Fruit fly (Drosophila melanogaster) whole organism, embryonic: ENCODE data around the gene L2HGDH.

Source experiments
- Atf6 ChIP-seq: fragments of 200-800 bp; sonication (Bioruptor generic); IDR thresholded peaks from 2 replicates; pipeline ENCODE4 v1.3.6; 2022; ENCODE audit warnings: missing biosample characterization, missing genetic modification characterization
- CG10147 ChIP-seq: fragments of 200-800 bp; sonication (Bioruptor generic); optimal IDR thresholded peaks from 2 replicates; lab custom pipeline; 2019; ENCODE audit warnings: missing biosample characterization, mild to moderate bottlenecking, missing genetic modification characterization, moderate library complexity
- CG11093 ChIP-seq: fragments of 200-800 bp; sonication (Bioruptor generic); IDR thresholded peaks from 3 replicates; pipeline ENCODE4 v1.3.6; 2022; ENCODE audit warnings: missing biosample characterization, missing genetic modification characterization
- CG12659 ChIP-seq: fragments of 200-800 bp; sonication (Bioruptor generic); optimal IDR thresholded peaks from 3 replicates; lab custom pipeline; 2017; ENCODE audit warnings: mild to moderate bottlenecking, missing biosample characterization, missing genetic modification reagents, missing genetic modification characterization
- CG1603 ChIP-seq: fragments of 200-800 bp; sonication (Bioruptor generic); optimal IDR thresholded peaks from 2 replicates; lab custom pipeline; 2019; ENCODE audit warnings: missing biosample characterization, mild to moderate bottlenecking, missing genetic modification characterization, moderate library complexity
- CG17186 ChIP-seq: fragments of 200-800 bp; sonication (Bioruptor generic); optimal IDR thresholded peaks from 3 replicates; lab custom pipeline; 2017; ENCODE audit warnings: missing biosample characterization, missing genetic modification reagents, missing genetic modification characterization
- CG17829 ChIP-seq: fragments of 200-800 bp; optimal IDR thresholded peaks from 2 replicates; lab custom pipeline; 2019; ENCODE audit warnings: missing biosample characterization, mild to moderate bottlenecking, missing genetic modification characterization, moderate library complexity
- CG2712 ChIP-seq: fragments of 200-800 bp; optimal IDR thresholded peaks from 3 replicates; lab custom pipeline; 2019; ENCODE audit warnings: missing biosample characterization, mild to moderate bottlenecking, missing genetic modification characterization, moderate library complexity
- CG3163 ChIP-seq: fragments of 200-800 bp; sonication (Bioruptor generic); optimal IDR thresholded peaks from 3 replicates; lab custom pipeline; 2016; ENCODE audit warnings: missing biosample characterization, missing genetic modification characterization
- CG4617 ChIP-seq: fragments of 200-800 bp; sonication (Bioruptor generic); optimal IDR thresholded peaks from 3 replicates; lab custom pipeline; 2016; ENCODE audit warnings: missing biosample characterization, missing genetic modification characterization, borderline replicate concordance
- CG6683 ChIP-seq: fragments of 200-800 bp; sonication (Bioruptor generic); optimal IDR thresholded peaks from 2 replicates; lab custom pipeline; 2017; ENCODE audit warnings: missing biosample characterization, mild to moderate bottlenecking, missing genetic modification characterization, missing genetic modification reagents
- CG7372 ChIP-seq: fragments of 200-800 bp; sonication (Bioruptor generic); IDR thresholded peaks from 2 replicates; pipeline ENCODE4 v1.3.6; 2022; ENCODE audit warnings: missing biosample characterization, missing genetic modification characterization
- CG7963 ChIP-seq: fragments of 200-800 bp; sonication (Bioruptor generic); IDR thresholded peaks from 3 replicates; pipeline ENCODE4 v1.3.6; 2022; ENCODE audit warnings: missing biosample characterization, missing genetic modification characterization; ENCODE audit not compliant: partially characterized antibody
- CG7987 ChIP-seq: fragments of 200-800 bp; sonication (Bioruptor generic); optimal IDR thresholded peaks from 2 replicates; lab custom pipeline; 2018; ENCODE audit warnings: missing biosample characterization, mild to moderate bottlenecking, missing genetic modification characterization, moderate library complexity
- CG8290 ChIP-seq, 3 experiments: fragments of 200-800 bp; sonication (Bioruptor generic); optimal IDR thresholded peaks; 2 replicates each; lab custom pipeline; 2016 to 2019; ENCODE audit warnings: missing biosample characterization in 3 of 3, missing genetic modification characterization in 3 of 3, mild to moderate bottlenecking in 2 of 3, moderate library complexity in 1 of 3
- CG9932 ChIP-seq: fragments of 200-800 bp; sonication (Bioruptor generic); IDR thresholded peaks from 2 replicates; pipeline ENCODE4 v1.3.6; 2022; ENCODE audit warnings: missing biosample characterization, missing genetic modification characterization
- Camta ChIP-seq: fragments of 200-800 bp; sonication (Bioruptor generic); optimal IDR thresholded peaks from 2 replicates; lab custom pipeline; 2016; ENCODE audit warnings: missing biosample characterization, missing genetic modification characterization
- D19A ChIP-seq: fragments of 200-800 bp; optimal IDR thresholded peaks from 3 replicates; lab custom pipeline; 2019; ENCODE audit warnings: missing biosample characterization, mild to moderate bottlenecking, missing genetic modification characterization, moderate library complexity
- Dad ChIP-seq: fragments of 200-800 bp; sonication (Bioruptor generic); optimal IDR thresholded peaks from 3 replicates; lab custom pipeline; 2016; ENCODE audit warnings: missing biosample characterization, missing genetic modification characterization
- GATAe ChIP-seq: fragments of 200-800 bp; sonication (Bioruptor generic); conservative IDR thresholded peaks from 2 replicates; pipeline ENCODE4 v1.3.6; 2022; ENCODE audit warnings: missing biosample characterization, missing genetic modification characterization
- H2.0 ChIP-seq: fragments of 200-800 bp; sonication (Bioruptor generic); IDR thresholded peaks from 2 replicates; pipeline ENCODE4 v1.3.6; 2022; ENCODE audit warnings: missing biosample characterization, missing genetic modification characterization
- Hmr ChIP-seq: fragments of 200-800 bp; sonication (Bioruptor generic); optimal IDR thresholded peaks from 3 replicates; lab custom pipeline; 2017; ENCODE audit warnings: mild to moderate bottlenecking, missing biosample characterization, missing genetic modification reagents, missing genetic modification characterization
- Jarid2 ChIP-seq: fragments of 200-800 bp; sonication (Bioruptor generic); optimal IDR thresholded peaks from 3 replicates; lab custom pipeline; 2017; ENCODE audit warnings: mild to moderate bottlenecking, missing biosample characterization, missing genetic modification reagents, missing genetic modification characterization
- Lpt ChIP-seq: fragments of >200 bp; optimal IDR thresholded peaks from 2 replicates; lab custom pipeline; 2018; ENCODE audit warnings: missing biosample characterization, missing genetic modification characterization
- MESR4 ChIP-seq: fragments of 200-800 bp; sonication (Bioruptor generic); optimal IDR thresholded peaks from 2 replicates; lab custom pipeline; 2018; ENCODE audit warnings: missing biosample characterization, mild to moderate bottlenecking, missing genetic modification characterization, moderate library complexity
- Myb ChIP-seq: fragments of 200-800 bp; sonication (Bioruptor generic); optimal IDR thresholded peaks from 2 replicates; lab custom pipeline; 2016; ENCODE audit warnings: missing biosample characterization, missing genetic modification characterization
- NC2α ChIP-seq: fragments of 200-800 bp; sonication (Bioruptor generic); optimal IDR thresholded peaks from 2 replicates; lab custom pipeline; 2016; ENCODE audit warnings: missing biosample characterization, missing genetic modification characterization
- Nf-YC ChIP-seq: fragments of 200-800 bp; optimal IDR thresholded peaks from 3 replicates; lab custom pipeline; 2019; ENCODE audit warnings: missing biosample characterization, mild to moderate bottlenecking, missing genetic modification characterization, moderate library complexity
- Rx ChIP-seq: fragments of 200-800 bp; sonication (Bioruptor generic); IDR thresholded peaks from 2 replicates; pipeline ENCODE4 v1.3.6; 2022; ENCODE audit warnings: missing biosample characterization, missing genetic modification characterization
- Scr ChIP-seq: fragments of 200-800 bp; sonication (Bioruptor generic); IDR thresholded peaks from 2 replicates; pipeline ENCODE4 v1.3.6; 2022; ENCODE audit warnings: missing biosample characterization, missing genetic modification characterization; ENCODE audit not compliant: partially characterized antibody
- ab ChIP-seq: fragments of 200-800 bp; sonication (Bioruptor generic); optimal IDR thresholded peaks from 2 replicates; lab custom pipeline; 2016; ENCODE audit warnings: missing biosample characterization, missing genetic modification characterization
- amos ChIP-seq: fragments of 200-800 bp; sonication (Bioruptor generic); IDR thresholded peaks from 2 replicates; pipeline ENCODE4 v1.3.6; 2022; ENCODE audit warnings: missing biosample characterization, missing genetic modification characterization; ENCODE audit not compliant: partially characterized antibody
- ash1 ChIP-seq: fragments of 200-800 bp; sonication (Bioruptor generic); optimal IDR thresholded peaks from 2 replicates; lab custom pipeline; 2018; ENCODE audit warnings: missing biosample characterization, mild to moderate bottlenecking, missing genetic modification characterization
- ato ChIP-seq: fragments of 200-800 bp; sonication (Bioruptor generic); IDR thresholded peaks from 2 replicates; pipeline ENCODE4 v1.3.6; 2022; ENCODE audit warnings: missing biosample characterization, missing genetic modification characterization; ENCODE audit not compliant: partially characterized antibody
- bab2 ChIP-seq: fragments of 200-800 bp; sonication (Bioruptor generic); optimal IDR thresholded peaks from 2 replicates; lab custom pipeline; 2016; ENCODE audit warnings: missing biosample characterization, missing genetic modification characterization
- cad ChIP-seq: fragments of >200 bp; optimal IDR thresholded peaks from 2 replicates; lab custom pipeline; 2017; ENCODE audit warnings: missing biosample characterization, missing genetic modification characterization
- chinmo ChIP-seq: fragments of 200-800 bp; sonication (Bioruptor generic); IDR thresholded peaks from 4 replicates; pipeline ENCODE4 v1.3.6; 2022; ENCODE audit warnings: missing biosample characterization, missing genetic modification characterization; ENCODE audit not compliant: partially characterized antibody
- ewg ChIP-seq: fragments of 200-800 bp; sonication (Bioruptor generic); optimal IDR thresholded peaks from 3 replicates; lab custom pipeline; 2017; ENCODE audit warnings: mild to moderate bottlenecking, missing biosample characterization, missing genetic modification reagents, missing genetic modification characterization
- fd3F ChIP-seq: fragments of 200-800 bp; sonication (Bioruptor generic); optimal IDR thresholded peaks from 2 replicates; lab custom pipeline; 2018; ENCODE audit warnings: missing biosample characterization, mild to moderate bottlenecking, missing genetic modification characterization, moderate library complexity
- hb ChIP-seq: fragments of 200-800 bp; sonication (Bioruptor generic); IDR thresholded peaks from 3 replicates; pipeline ENCODE4 v1.3.6; 2022; ENCODE audit warnings: missing biosample characterization, missing genetic modification characterization; ENCODE audit not compliant: partially characterized antibody
- jigr1 ChIP-seq: fragments of 200-800 bp; sonication (Bioruptor generic); IDR thresholded peaks from 3 replicates; pipeline ENCODE4 v1.3.6; 2022; ENCODE audit warnings: missing biosample characterization, missing genetic modification characterization
- pzg ChIP-seq: fragments of 200-800 bp; sonication (Bioruptor generic); optimal IDR thresholded peaks from 3 replicates; lab custom pipeline; 2018; ENCODE audit warnings: missing biosample characterization, mild to moderate bottlenecking, missing genetic modification characterization, moderate library complexity
- rib ChIP-seq: fragments of 200-800 bp; sonication (Bioruptor generic); IDR thresholded peaks from 2 replicates; pipeline ENCODE4 v1.3.6; 2022; ENCODE audit warnings: missing biosample characterization, missing genetic modification characterization
- run ChIP-seq: fragments of 200-800 bp; sonication (Bioruptor generic); optimal IDR thresholded peaks from 3 replicates; lab custom pipeline; 2018; ENCODE audit warnings: missing biosample characterization, mild to moderate bottlenecking, missing genetic modification characterization
- sisA ChIP-seq: fragments of 200-800 bp; sonication (Bioruptor generic); IDR thresholded peaks from 2 replicates; pipeline ENCODE4 v1.3.6; 2022; ENCODE audit warnings: missing biosample characterization, missing genetic modification characterization
- slbo ChIP-seq: fragments of 200-800 bp; sonication (Bioruptor generic); IDR thresholded peaks from 2 replicates; pipeline ENCODE4 v1.3.6; 2022; ENCODE audit warnings: missing biosample characterization, missing genetic modification characterization
- tll ChIP-seq, 2 experiments: fragments of 200-800 bp in 1 of 2; fragments of >200 bp in 1 of 2; sonication (Bioruptor generic) in 1 of 2; optimal IDR thresholded peaks; 2 replicates each; lab custom pipeline; 2017 to 2019; ENCODE audit warnings: missing biosample characterization in 2 of 2, missing genetic modification characterization in 2 of 2, mild to moderate bottlenecking in 1 of 2, moderate library complexity in 1 of 2
- vnd ChIP-seq: fragments of 200-800 bp; sonication (Bioruptor generic); IDR thresholded peaks from 3 replicates; pipeline ENCODE4 v1.3.6; 2022; ENCODE audit warnings: missing biosample characterization, missing genetic modification characterization; ENCODE audit not compliant: partially characterized antibody
- vvl ChIP-seq: fragments of 200-800 bp; sonication (Bioruptor generic); IDR thresholded peaks from 2 replicates; pipeline ENCODE4 v1.3.6; 2022; ENCODE audit warnings: missing biosample characterization, missing genetic modification characterization

Gene L2HGDH

dm6 chr2L:18951674-18952073, 22.6 kb downstream of the L2HGDH start, which contains the start of gene Nedd8 (continued):
- TF ChIP-seq vnd (GFP tag; lab: Robert Waterston, UW) = peak; percentile 75
- TF ChIP-seq Nf-YC (tag; lab: Kevin White, UChicago) = peak; percentile 30
- peak; percentile 42; the same call in 1 of the 2 replicates for TF ChIP-seq slbo (GFP tag; lab: Robert Waterston, UW)
- TF ChIP-seq Rx (GFP tag; lab: Robert Waterston, UW) = no peak
- TF ChIP-seq CG11093 = no peak
- peak; percentile 17 for TF ChIP-seq Hmr (GFP tag; lab: Kevin White, UChicago)
- 0 out of 2 replicates have a peak, but pooled peaks have one; percentile 28 for TF ChIP-seq rib (GFP tag; lab: Robert Waterston, UW)
- peak; percentile 28 for TF ChIP-seq D19A
- TF ChIP-seq NC2α (GFP tag; lab: Kevin White, UChicago) = no peak
- TF ChIP-seq sisA (GFP tag; lab: Robert Waterston, UW) = no peak
- peak; percentile 86 for TF ChIP-seq Scr (GFP tag; lab: Robert Waterston, UW)
- TF ChIP-seq chinmo (GFP tag; lab: Robert Waterston, UW) = peak; percentile 86; the same call in 3 of the 4 replicates
- TF ChIP-seq Camta (GFP tag; lab: Kevin White, UChicago) = no peak
- TF ChIP-seq Jarid2 (GFP tag; lab: Kevin White, UChicago) = no peak
- TF ChIP-seq GATAe (GFP tag; lab: Robert Waterston, UW) = no peak
- TF ChIP-seq CG6683 (GFP tag; lab: Kevin White, UChicago) = no peak
- peak; percentile 86 for TF ChIP-seq vvl
- peak; percentile 93 for TF ChIP-seq amos (GFP tag; lab: Robert Waterston, UW)
- peak; percentile 83 for TF ChIP-seq pzg (GFP tag; lab: Kevin White, UChicago)
- TF ChIP-seq run = no peak
- no peak for TF ChIP-seq jigr1 (GFP tag; lab: Robert Waterston, UW)
- no peak for TF ChIP-seq CG7372 (GFP tag; lab: Robert Waterston, UW)
- TF ChIP-seq fd3F (GFP tag; lab: Kevin White, UChicago) = no peak
- peak; percentile 67; the same call in 2 of the 3 replicates for TF ChIP-seq hb (GFP tag; lab: Robert Waterston, UW)
- TF ChIP-seq CG4617 (GFP tag; lab: Kevin White, UChicago) = peak; percentile 29
- peak; percentile 63 for TF ChIP-seq MESR4 (GFP tag; lab: Kevin White, UChicago)
- TF ChIP-seq CG17186 (GFP tag; lab: Kevin White, UChicago) = no peak
- peak; percentile 30; the same call in 1 of the 2 replicates for TF ChIP-seq CG9932 (GFP tag; lab: Robert Waterston, UW)
- TF ChIP-seq CG17829 (tag; lab: Kevin White, UChicago) = peak; percentile 39
- no peak for TF ChIP-seq Lpt (GFP tag; lab: Kevin White, UChicago)
- TF ChIP-seq CG8290 (GFP tag; optimal IDR thresholded peaks at IDR 0.05; lab: Kevin White, UChicago) = no peak
- TF ChIP-seq CG8290 (tag; optimal IDR thresholded peaks at IDR 0.05; lab: Kevin White, UChicago) = peak in 1 of 2 experiments; percentile 45
- peak; percentile 54 for TF ChIP-seq CG3163 (GFP tag; lab: Kevin White, UChicago)
- no peak for TF ChIP-seq tll (GFP tag; optimal IDR thresholded peaks at IDR 0.05; lab: Kevin White, UChicago)
- TF ChIP-seq H2.0 (GFP tag; lab: Robert Waterston, UW) = no peak
- peak; percentile 68 for TF ChIP-seq Myb (GFP tag; lab: Kevin White, UChicago)
- peak; percentile 68 for TF ChIP-seq CG1603
- no peak for TF ChIP-seq CG7987 (GFP tag; lab: Kevin White, UChicago)
- TF ChIP-seq bab2 (GFP tag; lab: Kevin White, UChicago) = no peak
- no peak for TF ChIP-seq Atf6
- TF ChIP-seq ewg = no peak
- no peak for TF ChIP-seq cad (GFP tag; lab: Kevin White, UChicago)
- peak; percentile 71 for TF ChIP-seq CG12659 (GFP tag; lab: Kevin White, UChicago)
- no peak for TF ChIP-seq Dad (GFP tag; lab: Kevin White, UChicago)
- peak; percentile 68; the same call in 2 of the 3 replicates for TF ChIP-seq CG7963
- peak; percentile 7 for TF ChIP-seq CG10147 (GFP tag; lab: Kevin White, UChicago)
- peak; percentile 70 for TF ChIP-seq ato (GFP tag; lab: Robert Waterston, UW)
- peak; percentile 36 for TF ChIP-seq CG2712 (tag; lab: Kevin White, UChicago)
- no peak for TF ChIP-seq ash1 (GFP tag; lab: Kevin White, UChicago)
- TF ChIP-seq ab (GFP tag; lab: Kevin White, UChicago) = no peak
